Worm (Caenorhabditis elegans) whole organism, L1 larva: ENCODE data around the gene Y41D4B.4.

Source experiments
- C04F5.9 ChIP-seq: sonication (generic microtip); optimal IDR thresholded peaks from 2 replicates; lab custom pipeline; 2016; ENCODE audit warnings: missing genetic modification characterization, missing compliant biosample characterization
- C16A3.4 ChIP-seq: fragments of 150-350 bp; optimal IDR thresholded peaks from 2 replicates; lab custom pipeline; 2014; ENCODE audit warnings: missing biosample characterization, missing genetic modification characterization
- Y116A8C.19 ChIP-seq: sonication (generic microtip); optimal IDR thresholded peaks from 2 replicates; lab custom pipeline; 2016; ENCODE audit warnings: missing compliant biosample characterization, missing genetic modification characterization, borderline replicate concordance
- aha-1 ChIP-seq: fragments of 150-350 bp; optimal IDR thresholded peaks from 2 replicates; lab custom pipeline; 2014; ENCODE audit warnings: missing biosample characterization, missing genetic modification characterization
- ceh-63 ChIP-seq: fragments of 200-800 bp; sonication (Bioruptor generic); optimal IDR thresholded peaks from 2 replicates; lab custom pipeline; 2018; ENCODE audit warnings: mild to moderate bottlenecking, missing genetic modification characterization, missing compliant biosample characterization
- ceh-8 ChIP-seq: fragments of 200-800 bp; sonication (Bioruptor generic); optimal IDR thresholded peaks from 2 replicates; lab custom pipeline; 2018; ENCODE audit warnings: mild to moderate bottlenecking, missing genetic modification characterization, moderate library complexity, missing compliant biosample characterization
- ceh-82 ChIP-seq, 3 experiments: fragments of 150-350 bp in 1 of 3; sonication (generic microtip) in 2 of 3; optimal IDR thresholded peaks; 2 replicates each; lab custom pipeline; 2014 to 2017; ENCODE audit warnings: missing biosample characterization in 3 of 3, missing genetic modification characterization in 3 of 3
- ceh-88 ChIP-seq: fragments of 200-800 bp; sonication (Bioruptor generic); IDR thresholded peaks from 2 replicates; pipeline ENCODE4 v1.3.6; 2022; ENCODE audit warnings: missing genetic modification characterization, missing compliant biosample characterization
- dpl-1 ChIP-seq, 3 experiments: fragments of 150-350 bp in 2 of 3; sonication (generic microtip) in 1 of 3; optimal IDR thresholded peaks; 2 replicates each; lab custom pipeline; 2014 to 2017; ENCODE audit warnings: missing biosample characterization in 3 of 3, missing genetic modification characterization in 3 of 3, missing genetic modification reagents in 3 of 3
- egl-13 ChIP-seq: sonication (generic microtip); optimal IDR thresholded peaks from 2 replicates; lab custom pipeline; 2016; ENCODE audit warnings: missing genotype, missing genetic modification reagents, missing genetic modification characterization, missing compliant biosample characterization
- egl-27 ChIP-seq, 2 experiments: fragments of 150-350 bp in 1 of 2; sonication (generic microtip); optimal IDR thresholded peaks; 3 replicates each; lab custom pipeline; 2017 to 2018; ENCODE audit warnings: missing biosample characterization in 2 of 2, missing genetic modification characterization in 2 of 2, missing genetic modification reagents in 2 of 2
- fkh-4 ChIP-seq: sonication (generic microtip); optimal IDR thresholded peaks from 2 replicates; lab custom pipeline; 2016; ENCODE audit warnings: missing compliant biosample characterization, missing genetic modification characterization, borderline replicate concordance
- fos-1 ChIP-seq: fragments of 150-350 bp; optimal IDR thresholded peaks from 2 replicates; lab custom pipeline; 2014; ENCODE audit warnings: missing biosample characterization, missing genetic modification characterization
- hpl-2 ChIP-seq: fragments of 150-350 bp; optimal IDR thresholded peaks from 2 replicates; lab custom pipeline; 2014; ENCODE audit warnings: missing biosample characterization, missing genetic modification reagents, missing genetic modification characterization
- jun-1 ChIP-seq: fragments of 150-350 bp; optimal IDR thresholded peaks from 2 replicates; lab custom pipeline; 2014; ENCODE audit warnings: missing biosample characterization, missing genetic modification reagents, missing genetic modification characterization
- lin-13 ChIP-seq: fragments of 150-350 bp; optimal IDR thresholded peaks from 2 replicates; lab custom pipeline; 2014; ENCODE audit warnings: missing biosample characterization, missing genetic modification reagents, missing genetic modification characterization
- lin-14 ChIP-seq: fragments of 200-800 bp; sonication (Bioruptor generic); optimal IDR thresholded peaks from 2 replicates; lab custom pipeline; 2018; ENCODE audit warnings: mild to moderate bottlenecking, missing genetic modification characterization, moderate library complexity, missing compliant biosample characterization
- lin-35 ChIP-seq, 2 experiments: fragments of 150-350 bp; optimal IDR thresholded peaks; 2 replicates each; lab custom pipeline; 2014; ENCODE audit warnings: missing biosample characterization in 2 of 2, missing genetic modification characterization in 2 of 2, missing genetic modification reagents in 2 of 2
- lir-3 ChIP-seq: sonication (generic microtip); optimal IDR thresholded peaks from 2 replicates; lab custom pipeline; 2016; ENCODE audit warnings: mild to moderate bottlenecking, missing genetic modification characterization, moderate library complexity, missing compliant biosample characterization; ENCODE audit not compliant: poor library complexity
- mab-9 ChIP-seq: fragments of 200-800 bp; sonication (Bioruptor generic); IDR thresholded peaks from 2 replicates; pipeline ENCODE4 v1.3.6; 2022; ENCODE audit warnings: missing genetic modification reagents, missing genetic modification characterization, missing compliant biosample characterization
- mdl-1 ChIP-seq, 2 experiments: fragments of 150-350 bp; optimal IDR thresholded peaks; 2 replicates each; lab custom pipeline; 2014 to 2017; ENCODE audit warnings: missing biosample characterization in 2 of 2, missing genetic modification characterization in 2 of 2, inconsistent platforms in 1 of 2
- mef-2 ChIP-seq: fragments of 150-350 bp; optimal IDR thresholded peaks from 2 replicates; lab custom pipeline; 2014; ENCODE audit warnings: missing biosample characterization, missing genetic modification characterization
- mep-1 ChIP-seq: fragments of 150-350 bp; optimal IDR thresholded peaks from 2 replicates; lab custom pipeline; 2014; ENCODE audit warnings: missing biosample characterization, missing genetic modification characterization
- nhr-12 ChIP-seq: sonication (generic microtip); optimal IDR thresholded peaks from 2 replicates; lab custom pipeline; 2017; ENCODE audit warnings: missing biosample characterization, missing genetic modification characterization
- nhr-19 ChIP-seq: fragments of 200-800 bp; sonication (Bioruptor generic); conservative IDR thresholded peaks from 2 replicates; pipeline ENCODE4 v1.3.6; 2022; ENCODE audit warnings: missing genetic modification characterization, missing compliant biosample characterization
- nhr-20 ChIP-seq: sonication (generic microtip); optimal IDR thresholded peaks from 2 replicates; lab custom pipeline; 2016; ENCODE audit warnings: mild to moderate bottlenecking, missing genetic modification characterization, missing compliant biosample characterization
- nhr-237 ChIP-seq: fragments of 150-350 bp; optimal IDR thresholded peaks from 2 replicates; lab custom pipeline; 2014; ENCODE audit warnings: missing biosample characterization, missing genetic modification characterization
- nhr-28 ChIP-seq: fragments of 150-350 bp; optimal IDR thresholded peaks from 2 replicates; lab custom pipeline; 2014; ENCODE audit warnings: missing biosample characterization, missing genetic modification characterization
- nhr-47 ChIP-seq: sonication (generic microtip); optimal IDR thresholded peaks from 2 replicates; lab custom pipeline; 2016; ENCODE audit warnings: mild to moderate bottlenecking, missing genetic modification characterization, moderate library complexity, missing compliant biosample characterization
- nhr-71 ChIP-seq: sonication (generic microtip); optimal IDR thresholded peaks from 2 replicates; lab custom pipeline; 2016; ENCODE audit warnings: mild to moderate bottlenecking, missing genetic modification characterization, moderate library complexity, missing compliant biosample characterization
- nhr-90 ChIP-seq: sonication (generic microtip); optimal IDR thresholded peaks from 2 replicates; lab custom pipeline; 2016; ENCODE audit warnings: mild to moderate bottlenecking, missing genetic modification characterization, missing compliant biosample characterization; ENCODE audit not compliant: poor library complexity
- pag-3 ChIP-seq: sonication (generic microtip); optimal IDR thresholded peaks from 2 replicates; lab custom pipeline; 2017; ENCODE audit warnings: missing genetic modification characterization, mild to moderate bottlenecking, missing compliant biosample characterization, antibody characterized with exemption, borderline replicate concordance; ENCODE audit not compliant: insufficient read depth
- pqm-1 ChIP-seq: sonication (generic microtip); optimal IDR thresholded peaks from 3 replicates; lab custom pipeline; 2017; ENCODE audit warnings: missing biosample characterization, missing genetic modification characterization
- rnt-1 ChIP-seq: sonication (generic microtip); optimal IDR thresholded peaks from 2 replicates; lab custom pipeline; 2016; ENCODE audit warnings: mild to moderate bottlenecking, missing genetic modification characterization, moderate library complexity, missing compliant biosample characterization
- snpc-4 ChIP-seq: fragments of 150-350 bp; optimal IDR thresholded peaks from 2 replicates; lab custom pipeline; 2014; ENCODE audit warnings: missing biosample characterization, missing genetic modification characterization
- snu-23 ChIP-seq: sonication (generic microtip); optimal IDR thresholded peaks from 2 replicates; lab custom pipeline; 2016; ENCODE audit warnings: missing genetic modification characterization, missing compliant biosample characterization
- sptf-1 ChIP-seq: fragments of 150-350 bp; optimal IDR thresholded peaks from 2 replicates; lab custom pipeline; 2014; ENCODE audit warnings: missing biosample characterization, missing genetic modification characterization
- tbx-2 ChIP-seq: sonication (generic microtip); optimal IDR thresholded peaks from 2 replicates; lab custom pipeline; 2016; ENCODE audit warnings: missing genetic modification characterization, missing compliant biosample characterization
- unc-130 ChIP-seq: fragments of 150-350 bp; optimal IDR thresholded peaks from 2 replicates; lab custom pipeline; 2017; ENCODE audit warnings: missing biosample characterization, missing genetic modification characterization, inconsistent platforms
- unc-86 ChIP-seq: sonication (generic microtip); optimal IDR thresholded peaks from 2 replicates; lab custom pipeline; 2016; ENCODE audit warnings: missing genetic modification characterization, missing compliant biosample characterization
- xbp-1 ChIP-seq: sonication (generic microtip); optimal IDR thresholded peaks from 2 replicates; lab custom pipeline; 2016; ENCODE audit warnings: missing genetic modification characterization, missing compliant biosample characterization
- zag-1 ChIP-seq: fragments of 150-350 bp; optimal IDR thresholded peaks from 2 replicates; lab custom pipeline; 2014; ENCODE audit warnings: missing biosample characterization, missing genetic modification characterization
- zip-4 ChIP-seq: fragments of 200-800 bp; sonication (Bioruptor generic); optimal IDR thresholded peaks from 2 replicates; lab custom pipeline; 2018; ENCODE audit warnings: mild to moderate bottlenecking, missing genetic modification characterization, moderate library complexity, missing compliant biosample characterization
- ztf-11 ChIP-seq, 2 experiments: sonication (generic microtip); optimal IDR thresholded peaks; 2 replicates each; lab custom pipeline; 2016 to 2017; ENCODE audit warnings: missing genetic modification characterization in 2 of 2, missing biosample characterization in 1 of 2, missing compliant biosample characterization in 1 of 2

Gene Y41D4B.4

ce11 chrIV:1623712-1624111 is 36.2 kb upstream of the Y41D4B.4 start, which contains the start of gene nhr-87 (continued):
- TF ChIP-seq lir-3, result peak; percentile 52
- TF ChIP-seq rnt-1 (tag; lab: Kevin White, UChicago), result peak; percentile 87
- TF ChIP-seq snu-23 (GFP tag; lab: Kevin White, UChicago), result peak; percentile 81
- TF ChIP-seq mef-2 (tag; lab: Kevin White, UChicago), result no peak
- peak; percentile 10 for TF ChIP-seq lin-13
- TF ChIP-seq jun-1, result no peak
- TF ChIP-seq nhr-90 (tag; lab: Kevin White, UChicago), result peak; percentile 51
- no peak for TF ChIP-seq nhr-12 (tag; lab: Kevin White, UChicago)
- peak; percentile 59 for TF ChIP-seq unc-130 (tag; lab: Kevin White, UChicago)
- peak; percentile 38 for TF ChIP-seq xbp-1
- peak; percentile 84 for TF ChIP-seq nhr-20 (tag; lab: Kevin White, UChicago)
- TF ChIP-seq egl-27 (tag; optimal IDR thresholded peaks at IDR 0.05; lab: Kevin White, UChicago), result no peak
- TF ChIP-seq ceh-8 (GFP tag; lab: Kevin White, UChicago), result no peak
- peak; percentile 58 for TF ChIP-seq tbx-2 (tag; lab: Kevin White, UChicago)
- peak; percentile 36 to 68 for TF ChIP-seq lin-35 (GFP tag; optimal IDR thresholded peaks at IDR 0.05; lab: Kevin White, UChicago)
- no peak for TF ChIP-seq egl-13 (tag; lab: Kevin White, UChicago)
- peak; percentile 89 for TF ChIP-seq nhr-71 (tag; lab: Kevin White, UChicago)

DNA sequence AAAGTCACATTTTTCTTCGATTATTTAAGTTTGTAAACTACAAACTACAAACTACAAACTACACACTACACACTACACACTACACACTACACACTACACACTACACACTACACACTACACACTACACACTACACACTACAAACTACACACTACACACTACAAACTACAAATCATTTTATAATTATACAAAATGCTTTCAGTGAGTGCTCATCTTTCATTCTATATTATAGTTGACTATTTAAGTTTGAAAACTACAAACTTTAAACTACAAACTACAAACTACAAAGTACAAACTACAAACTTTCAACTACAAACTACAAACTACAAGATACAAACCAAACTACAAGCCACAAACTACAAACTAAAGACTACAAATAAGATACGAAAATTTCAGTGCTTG is 35.5 kb upstream of the Y41D4B.4 start:
- TF ChIP-seq pqm-1 (tag; lab: Kevin White, UChicago), result no peak
- TF ChIP-seq nhr-28 (tag; lab: Kevin White, UChicago), result peak; percentile 24
- peak; percentile 53 for TF ChIP-seq nhr-12 (tag; lab: Kevin White, UChicago)
- no peak for TF ChIP-seq zip-4 (GFP tag; lab: Kevin White, UChicago)
- no peak for TF ChIP-seq nhr-237 (tag; lab: Kevin White, UChicago)

- TF ChIP-seq ceh-63 (GFP tag; lab: Kevin White, UChicago) (no peak), nhr-20 (tag; lab: Kevin White, UChicago) (no peak), nhr-28 (tag; lab: Kevin White, UChicago) (no peak), mdl-1 (tag; optimal IDR thresholded peaks at IDR 0.05; lab: Kevin White, UChicago) (no peak), sptf-1 (no peak), fkh-4 (no peak), unc-130 (tag; lab: Kevin White, UChicago) (no peak), jun-1 (no peak), zag-1 (tag; lab: Kevin White, UChicago) (no peak), C04F5.9 (tag; lab: Kevin White, UChicago) (no peak), lir-3 (no peak), fos-1 (tag; lab: Kevin White, UChicago) (no peak), hpl-2 (GFP tag; lab: Kevin White, UChicago) (no peak), nhr-19 (GFP tag; lab: Robert Waterston, UW) (no peak), Y116A8C.19 (tag; lab: Kevin White, UChicago) (no peak), ztf-11 (tag; optimal IDR thresholded peaks at IDR 0.05; lab: Kevin White, UChicago) (no peak), ceh-88 (GFP tag; lab: Robert Waterston, UW) (no peak), mep-1 (tag; lab: Kevin White, UChicago) (no peak), pqm-1 (tag; lab: Kevin White, UChicago) (no peak)
Observed at ce11 chrIV:1626342-1626855, 33.5 kb upstream of the Y41D4B.4 start, which contains the start of gene nhr-146. TSS of gene nhr-146 (plus strand) at chrIV:1626805.

DNA sequence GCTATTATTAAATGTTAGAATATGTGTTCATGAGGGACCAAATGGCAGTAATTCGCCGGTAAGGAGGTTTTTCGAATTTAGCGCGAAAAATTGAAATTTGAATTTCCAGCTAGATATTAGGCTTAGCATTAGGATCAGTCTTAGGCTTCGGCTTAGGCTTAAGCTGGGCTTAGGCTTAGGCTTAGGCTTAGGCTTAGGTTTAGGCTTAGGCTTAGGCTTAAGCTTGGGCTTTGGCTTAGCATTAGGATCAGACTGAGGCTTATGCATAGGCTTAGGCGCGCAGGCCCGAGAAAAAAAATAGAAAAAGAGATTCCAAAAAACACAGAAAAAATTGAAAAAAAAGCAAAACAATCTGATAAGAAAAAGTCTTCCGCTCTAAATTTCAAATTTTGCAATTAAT is 31.6 kb upstream of the Y41D4B.4 start:
- no peak for TF ChIP-seq xbp-1
- TF ChIP-seq nhr-47 (tag; lab: Kevin White, UChicago), result no peak
- no peak for TF ChIP-seq unc-130 (tag; lab: Kevin White, UChicago)
- no peak for TF ChIP-seq mab-9 (GFP tag; lab: Robert Waterston, UW)
- TF ChIP-seq mef-2 (tag; lab: Kevin White, UChicago), result no peak
- no peak for TF ChIP-seq ceh-8 (GFP tag; lab: Kevin White, UChicago)
- TF ChIP-seq nhr-19 (GFP tag; lab: Robert Waterston, UW), result no peak
- no peak for TF ChIP-seq C16A3.4 (tag; lab: Kevin White, UChicago)
- TF ChIP-seq snu-23 (GFP tag; lab: Kevin White, UChicago), result no peak
- TF ChIP-seq ceh-82 (tag; optimal IDR thresholded peaks at IDR 0.05; lab: Kevin White, UChicago), result no peak
- TF ChIP-seq snpc-4 (tag; lab: Kevin White, UChicago), result no peak
- no peak for TF ChIP-seq unc-86 (tag; lab: Kevin White, UChicago)
- no peak for TF ChIP-seq pag-3
- no peak for TF ChIP-seq lin-13
- TF ChIP-seq aha-1 (tag; lab: Kevin White, UChicago), result no peak
- no peak for TF ChIP-seq egl-27 (tag; optimal IDR thresholded peaks at IDR 0.05; lab: Kevin White, UChicago)
- TF ChIP-seq dpl-1 (GFP tag; optimal IDR thresholded peaks at IDR 0.05; lab: Kevin White, UChicago), result no peak
- no peak for TF ChIP-seq lin-14 (GFP tag; lab: Kevin White, UChicago)
